Worm (Caenorhabditis elegans) whole organism, dauer: Measurements from ENCODE around the gene F53F4.15.

Experiments
- unc-62 ChIP-seq: sonication (generic microtip); optimal IDR thresholded peaks from 2 replicates; lab custom pipeline; 2017; ENCODE audit warnings: missing biosample characterization, missing genetic modification reagents, missing genetic modification characterization

The F53F4.15 gene

DNA sequence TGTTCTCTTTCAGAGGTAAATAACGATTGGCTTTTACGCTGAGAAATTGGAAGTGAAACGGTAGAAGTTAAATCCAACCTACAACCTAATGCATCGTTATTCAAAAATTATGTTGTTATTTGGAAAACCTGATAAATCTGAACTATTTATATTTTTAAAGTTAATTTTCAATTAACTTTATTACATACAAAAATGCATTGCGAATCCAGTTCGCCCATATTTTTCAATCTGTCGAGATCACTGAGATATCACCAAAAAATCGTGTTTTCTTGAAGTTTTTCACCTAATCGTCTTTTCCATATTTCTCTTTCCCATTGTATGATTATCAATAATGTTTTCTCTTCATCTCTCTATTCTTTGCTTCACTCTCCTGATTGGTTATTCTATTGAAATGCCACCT lies at the start of gene F53F4.15:
F53F4.15 (plus strand) TSS at position 301 of the 400 bp plus-strand sequence.
- no peak for TF ChIP-seq unc-62 (GFP tag; lab: Kevin White, UChicago)

DNA sequence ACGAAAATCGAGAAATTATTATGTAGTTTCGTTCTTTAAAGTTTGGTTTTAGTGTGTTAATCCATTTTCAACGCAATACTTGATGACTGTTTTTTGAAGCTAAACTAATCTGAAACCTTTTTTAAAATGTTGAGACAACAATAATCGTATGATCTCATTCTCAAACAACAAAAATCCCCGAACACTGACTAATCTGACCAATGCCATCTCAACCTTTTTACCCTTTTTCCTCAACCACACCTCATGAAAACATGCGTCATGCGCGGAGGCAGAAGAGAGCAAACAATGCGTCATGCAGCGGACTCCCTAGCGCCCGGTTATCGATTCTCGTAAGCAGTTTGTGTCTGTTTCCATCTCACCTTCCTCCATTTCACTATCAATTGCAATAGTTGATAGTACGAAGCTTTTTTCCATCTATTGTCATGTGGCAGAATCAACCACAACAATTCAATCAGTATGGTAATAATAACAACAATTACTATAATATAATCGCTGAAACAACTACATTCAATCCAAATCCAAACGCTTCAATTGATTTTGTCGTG lies 49.0 kb upstream of the F53F4.15 start, which contains the start of gene C50B8.4:
C50B8.4 (plus strand) TSS at position 299 of the 545 bp plus-strand sequence.
- TF ChIP-seq unc-62 (GFP tag; lab: Kevin White, UChicago) = no peak

DNA sequence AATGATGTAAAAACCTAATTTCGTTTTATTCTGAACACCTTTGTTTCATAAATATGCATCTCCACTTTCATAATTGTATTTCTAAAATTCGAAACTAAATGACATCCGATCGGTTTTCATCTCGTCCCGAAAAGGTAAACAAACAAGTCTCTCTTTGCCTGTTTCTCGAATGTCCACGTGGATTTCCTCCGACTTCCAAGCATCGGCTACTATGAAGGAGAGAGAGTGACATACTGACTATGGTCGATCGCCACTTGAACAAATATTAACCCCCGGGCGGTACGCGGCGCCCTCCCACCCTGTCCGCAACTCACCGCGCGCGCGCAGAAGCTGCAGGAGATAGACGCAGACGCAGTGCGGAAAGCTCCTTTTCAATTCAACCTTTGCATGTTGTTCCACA lies 44.9 kb upstream of the F53F4.15 start:
- TF ChIP-seq unc-62 (GFP tag; lab: Kevin White, UChicago) = no peak

DNA sequence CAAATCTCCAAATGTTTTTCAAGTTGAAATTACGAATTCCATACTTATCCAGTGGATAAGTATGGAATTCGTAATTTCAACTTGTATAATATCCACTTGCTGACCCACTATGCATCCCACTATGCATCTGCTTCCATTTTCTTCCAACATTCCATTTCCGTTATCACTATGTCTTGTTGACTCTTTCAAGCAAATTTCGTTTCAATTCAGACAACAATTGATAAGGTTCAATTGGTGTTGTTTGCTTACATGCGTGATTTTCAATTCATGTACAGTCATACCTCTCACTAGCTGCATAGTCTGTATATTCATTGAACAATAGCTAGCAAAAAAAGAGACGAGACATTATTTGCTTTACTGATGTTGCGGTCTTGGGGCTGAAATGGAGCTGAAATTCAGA lies 43.9 kb upstream of the F53F4.15 start:
- TF ChIP-seq unc-62 (GFP tag; lab: Kevin White, UChicago) = no peak

DNA sequence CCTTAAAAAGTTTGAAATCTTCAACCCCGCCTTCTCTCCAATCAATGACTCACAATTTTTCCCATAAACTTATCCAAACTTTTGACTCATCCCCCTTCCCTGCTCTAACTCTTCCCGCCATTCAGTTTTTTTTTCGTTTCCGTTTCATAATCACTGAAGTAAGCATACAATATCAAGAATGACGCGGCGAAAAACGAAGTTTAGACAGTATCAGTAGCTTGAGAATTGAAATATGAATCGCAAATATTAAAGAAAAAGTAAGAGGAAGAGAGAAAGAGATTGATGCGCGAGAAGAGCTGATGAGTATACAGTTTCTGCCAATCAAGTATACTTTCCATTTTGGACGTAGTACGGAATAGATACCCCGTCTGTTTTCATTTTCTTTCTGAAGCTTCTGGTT lies 43.3 kb upstream of the F53F4.15 start:
- no peak for TF ChIP-seq unc-62 (GFP tag; lab: Kevin White, UChicago)

DNA sequence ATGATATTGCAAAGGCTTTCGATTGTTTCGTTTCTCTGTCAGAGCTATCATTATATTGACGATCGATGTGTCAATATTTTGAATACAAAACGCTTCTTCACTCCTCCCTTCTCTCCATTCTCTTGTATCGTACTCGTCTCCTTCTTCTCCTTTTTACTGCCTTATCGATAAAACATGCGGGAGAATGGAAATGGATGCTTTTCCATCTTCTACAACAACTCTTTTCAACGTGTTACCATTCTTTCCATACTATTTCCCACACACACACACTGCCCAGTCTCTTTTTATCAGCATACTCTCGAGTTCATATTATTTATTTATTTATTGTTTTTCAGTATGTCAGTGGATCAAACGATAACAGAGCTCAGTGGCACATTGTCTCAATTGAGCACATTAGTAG lies 42.1 kb upstream of the F53F4.15 start, which contains the start of gene C50B8.6:
C50B8.6 (plus strand) TSS at position 336 of the 400 bp plus-strand sequence.
- TF ChIP-seq unc-62 (GFP tag; lab: Kevin White, UChicago) = no peak

DNA sequence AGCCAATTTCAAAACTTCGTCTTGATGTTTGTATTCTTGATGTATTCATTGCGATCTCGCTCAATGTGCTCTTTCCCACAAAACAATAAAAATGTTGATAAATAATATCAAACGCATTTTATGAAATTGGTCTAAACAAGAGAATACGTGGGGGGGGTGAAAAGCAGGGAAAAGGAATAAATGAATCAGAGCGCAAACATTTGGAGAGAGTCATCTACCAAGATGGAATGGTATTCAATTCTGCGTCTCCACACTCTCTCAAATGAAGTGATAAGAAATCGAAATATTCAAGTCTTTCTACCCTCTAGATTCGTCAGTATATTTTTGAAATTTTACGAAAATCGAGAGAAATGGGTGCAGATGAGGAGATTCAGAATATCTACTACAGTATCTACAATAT lies 40.1 kb upstream of the F53F4.15 start, which contains the start of gene C50B8.5:
C50B8.5 (plus strand) TSS at position 273 of the 400 bp plus-strand sequence.
- no peak for TF ChIP-seq unc-62 (GFP tag; lab: Kevin White, UChicago)

DNA sequence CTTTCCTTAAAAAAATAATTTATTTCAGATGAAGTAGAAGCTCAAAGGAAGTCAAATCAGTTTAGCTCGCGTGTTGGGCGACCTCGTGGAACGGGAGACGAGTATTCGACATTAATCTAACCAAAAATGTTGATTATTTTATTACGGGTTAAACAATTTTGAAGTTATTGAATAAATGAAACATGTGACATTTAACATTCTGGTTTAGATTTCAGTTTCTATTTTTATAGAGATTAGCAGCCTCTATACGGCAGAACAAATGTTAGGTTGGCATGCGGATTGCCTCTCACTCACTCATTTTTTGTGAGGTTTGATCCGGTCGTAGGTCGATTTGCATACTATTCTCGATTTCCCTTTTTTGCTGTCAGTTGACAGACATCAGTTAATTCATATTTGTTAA lies 36.3 kb upstream of the F53F4.15 start, which contains the start of gene F53F4.1:
F53F4.1 (plus strand) TSS at position 301 of the 400 bp plus-strand sequence.
- no peak for TF ChIP-seq unc-62 (GFP tag; lab: Kevin White, UChicago)

DNA sequence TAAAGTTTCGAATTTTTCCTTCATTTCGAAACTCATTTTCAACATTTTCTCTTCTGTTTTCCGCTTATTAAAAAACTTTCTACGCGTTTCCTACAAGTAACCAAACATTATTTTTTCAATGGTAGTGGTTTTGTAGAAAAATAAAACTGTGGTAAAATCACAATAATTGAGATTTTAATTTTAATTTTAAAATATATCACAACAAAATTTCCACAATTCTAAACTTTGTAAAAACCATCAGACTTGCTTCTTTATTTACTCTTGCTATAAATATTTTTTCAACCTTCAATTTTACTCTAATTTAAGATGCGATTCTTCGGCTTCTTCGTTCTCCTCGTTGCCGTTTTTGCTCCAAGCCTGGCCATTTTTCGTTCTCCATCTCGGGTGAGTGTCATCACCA lies 32.9 kb upstream of the F53F4.15 start, which contains the start of gene F53F4.17:
F53F4.17 (plus strand) TSS at position 301 of the 400 bp plus-strand sequence.
- no peak for TF ChIP-seq unc-62 (GFP tag; lab: Kevin White, UChicago)

DNA sequence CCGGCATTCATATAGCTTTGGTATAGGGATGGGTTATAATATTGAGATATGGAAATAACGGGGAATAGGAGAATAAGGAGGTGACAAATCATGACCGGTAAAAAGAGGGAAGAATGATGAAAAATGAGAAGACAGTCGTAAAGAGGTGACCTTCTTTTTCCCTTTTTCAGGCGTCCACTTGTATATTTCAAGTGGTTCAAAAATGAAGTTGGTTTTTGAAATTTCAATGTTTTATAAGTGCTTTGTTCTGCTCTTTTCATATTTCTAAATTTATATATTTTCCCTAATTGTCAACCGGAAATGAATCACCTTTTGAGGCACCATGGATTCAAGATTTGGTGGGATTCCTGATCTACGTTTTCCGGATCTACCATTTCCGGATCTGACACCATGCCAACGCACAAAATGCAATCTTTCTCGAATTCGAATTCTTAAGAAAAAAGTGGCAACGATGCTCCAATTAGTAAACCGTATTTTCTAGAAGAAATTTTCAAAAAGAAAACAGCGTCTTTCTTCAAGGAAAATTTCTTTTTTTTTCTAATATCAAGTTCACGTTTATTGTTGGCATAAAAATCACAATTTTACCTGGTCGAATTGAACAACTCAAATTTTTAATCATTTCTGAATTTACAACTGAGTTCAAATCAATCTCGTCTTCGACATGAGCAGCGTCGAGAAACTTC lies 31.1 kb upstream of the F53F4.15 start, which contains the start of the genes F53F4.2 and F53F4.18:
F53F4.2 (minus strand) TSS at position 101 of the 683 bp plus-strand sequence.
F53F4.18 (plus strand) TSS at position 633 of the 683 bp plus-strand sequence.
- no peak for TF ChIP-seq unc-62 (GFP tag; lab: Kevin White, UChicago)

DNA sequence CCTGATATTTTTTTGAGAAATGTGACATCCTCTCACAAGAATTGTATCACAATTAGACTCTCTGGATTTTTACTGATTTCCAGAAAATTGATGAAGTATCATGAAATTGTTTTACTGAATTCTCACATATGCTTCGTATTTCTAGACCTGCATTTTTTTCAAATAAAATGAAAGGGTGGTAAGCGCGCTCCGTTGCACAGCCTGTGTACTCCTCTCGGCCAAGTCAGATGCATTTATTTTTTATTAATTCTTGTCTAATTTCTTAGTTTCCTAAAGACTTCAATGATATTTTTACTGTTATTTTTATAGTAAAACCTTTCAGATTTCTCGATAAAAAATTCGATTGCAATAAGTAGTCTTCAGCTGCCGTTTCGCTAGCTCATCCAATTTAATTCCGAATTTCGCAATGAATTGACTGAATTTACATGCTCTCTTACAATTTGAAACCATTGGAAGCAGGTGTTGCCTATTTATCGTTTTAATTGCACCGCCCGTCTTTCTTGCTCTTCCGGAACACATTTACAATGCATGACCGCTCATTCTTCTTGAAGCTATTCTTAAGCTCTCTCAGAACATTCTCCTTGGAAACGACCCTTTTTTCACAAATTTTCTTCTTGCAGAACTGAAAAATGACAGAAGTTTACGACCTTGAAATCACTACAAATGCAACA lies 29.1 kb upstream of the F53F4.15 start, which contains the start of gene tbcb-1:
tbcb-1 (plus strand) TSS at position 621 of the 671 bp plus-strand sequence.
- TF ChIP-seq unc-62 (GFP tag; lab: Kevin White, UChicago) = no peak

DNA sequence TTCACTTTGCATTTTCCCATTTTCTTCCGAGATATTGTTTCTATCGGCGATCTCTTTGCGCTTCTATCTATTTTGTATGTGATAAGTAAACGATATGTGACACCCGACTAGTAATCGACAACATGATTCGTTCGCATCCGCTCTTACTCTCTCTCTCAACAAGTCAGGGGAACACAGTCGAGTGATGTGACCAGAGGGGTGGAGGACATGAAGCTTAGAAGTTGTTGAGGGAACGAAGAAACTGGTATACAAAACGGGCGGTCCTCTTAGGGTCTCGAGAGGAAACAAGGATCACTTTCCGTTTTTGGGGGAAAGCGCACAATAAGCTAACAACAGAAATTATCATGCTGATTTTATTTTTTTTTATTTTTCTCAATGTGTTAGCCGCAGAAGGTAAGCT lies 27.7 kb upstream of the F53F4.15 start, which contains the start of gene F53F4.4:
F53F4.4 (plus strand) TSS at position 301 of the 400 bp plus-strand sequence.
- no peak for TF ChIP-seq unc-62 (GFP tag; lab: Kevin White, UChicago)

DNA sequence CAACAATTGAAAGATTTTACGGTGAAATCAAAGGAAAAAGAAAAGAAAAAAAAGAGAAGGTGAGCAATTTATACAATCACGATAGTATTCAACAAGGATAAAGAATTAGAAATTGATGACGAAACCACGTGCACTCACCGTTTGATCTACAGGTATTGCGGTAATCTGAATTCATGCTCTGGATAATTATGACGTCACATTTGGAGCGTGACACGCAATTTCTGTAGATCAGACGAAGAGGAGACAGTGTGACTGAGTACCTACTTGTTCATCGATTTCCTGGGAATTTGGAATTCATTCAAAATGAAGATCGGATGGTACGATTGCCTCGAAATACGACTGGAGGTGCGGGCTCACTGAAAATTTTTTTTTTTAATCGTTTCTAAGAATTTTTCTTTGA lies 22.4 kb upstream of the F53F4.15 start:
- no peak for TF ChIP-seq unc-62 (GFP tag; lab: Kevin White, UChicago)

DNA sequence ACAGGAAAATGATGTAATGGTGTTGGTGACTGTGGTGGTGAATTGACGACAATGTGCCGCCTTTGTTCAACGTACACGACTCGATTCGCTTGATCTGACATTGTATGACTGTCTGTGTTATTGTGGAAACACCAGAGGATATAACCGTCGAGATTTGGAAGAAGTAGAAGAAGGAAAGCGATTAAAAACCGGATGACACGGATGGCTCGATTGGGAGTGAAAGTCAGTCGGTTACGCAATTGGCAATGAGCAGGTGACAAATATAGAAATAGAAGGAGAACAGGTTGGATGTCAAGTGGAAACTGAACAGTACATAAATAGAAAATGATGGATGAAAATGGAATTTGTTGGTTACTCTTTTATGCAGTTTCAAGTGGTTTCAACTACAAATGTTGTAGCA lies 19.9 kb upstream of the F53F4.15 start, which contains the start of gene rdy-2:
rdy-2 (minus strand) TSS at position 101 of the 400 bp plus-strand sequence.
- no peak for TF ChIP-seq unc-62 (GFP tag; lab: Kevin White, UChicago)

DNA sequence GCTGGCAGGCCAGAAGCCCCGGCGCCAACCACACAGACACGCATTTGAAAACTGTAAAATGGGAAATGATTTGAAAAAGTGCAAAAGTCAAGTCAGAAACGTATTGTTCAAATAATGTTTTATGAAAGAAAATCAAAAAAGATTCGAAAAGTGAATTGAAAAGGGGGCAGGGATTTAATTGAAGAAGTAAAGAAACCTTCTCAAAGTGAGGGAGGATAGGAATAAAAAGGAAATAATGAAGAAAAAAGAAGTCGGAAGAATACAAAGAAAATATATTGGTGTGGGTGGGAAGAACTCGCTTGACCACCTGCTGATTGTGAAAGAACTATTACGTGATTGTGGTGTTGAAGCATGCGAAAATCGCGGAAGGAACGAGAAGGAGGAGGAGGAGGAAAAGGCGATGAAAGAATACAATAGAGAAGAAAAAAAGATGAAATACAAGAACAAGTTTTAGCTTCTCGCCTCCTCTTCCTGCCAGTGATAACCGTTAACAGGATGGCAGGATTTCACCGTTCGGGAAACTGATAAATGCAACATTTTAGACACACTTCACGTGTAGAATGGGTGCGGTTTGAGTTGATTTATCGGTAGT lies 14.0 kb upstream of the F53F4.15 start, which contains the start of gene fmo-4:
fmo-4 (minus strand) TSS at position 51 of the 592 bp plus-strand sequence.
- no peak for TF ChIP-seq unc-62 (GFP tag; lab: Kevin White, UChicago)
